Fruit fly (Drosophila melanogaster) whole organism, prepupa: ENCODE data around the gene Grip.
A peak's percentile ranks its signal among the peaks of the same experiment; 100 is the strongest.
"Not testable (repeated sequence)": the region's sequence is repeated elsewhere in the genome, so short reads cannot be mapped to it uniquely, and the experiment has no call there.

Source experiments
- Blimp-1 ChIP-seq: fragments of 200-800 bp; sonication (Bioruptor generic); optimal IDR thresholded peaks from 3 replicates; lab custom pipeline; 2017; ENCODE audit warnings: missing biosample characterization, missing genetic modification characterization, mild to moderate bottlenecking, moderate library complexity, missing genetic modification reagents
- CG11762 ChIP-seq: fragments of 200-800 bp; sonication (Bioruptor generic); optimal IDR thresholded peaks from 3 replicates; lab custom pipeline; 2016; ENCODE audit warnings: missing biosample characterization, missing genetic modification characterization; ENCODE audit not compliant: insufficient read depth
- CG11902 ChIP-seq: fragments of 200-800 bp; sonication (Bioruptor generic); optimal IDR thresholded peaks from 3 replicates; lab custom pipeline; 2016; ENCODE audit warnings: missing biosample characterization, missing genetic modification characterization
- CG15336 ChIP-seq: fragments of 200-800 bp; sonication (Bioruptor generic); IDR thresholded peaks from 2 replicates; pipeline ENCODE4 v1.3.6; 2022; ENCODE audit warnings: missing biosample characterization, missing genetic modification characterization
- CG1621 ChIP-seq: fragments of 200-800 bp; sonication (Bioruptor generic); optimal IDR thresholded peaks from 3 replicates; lab custom pipeline; 2018; ENCODE audit warnings: missing biosample characterization, mild to moderate bottlenecking, missing genetic modification characterization
- CG16779 ChIP-seq: fragments of 200-800 bp; sonication (Bioruptor generic); optimal IDR thresholded peaks from 3 replicates; lab custom pipeline; 2017; ENCODE audit warnings: missing biosample characterization, mild to moderate bottlenecking, missing genetic modification characterization
- CG3032 ChIP-seq: fragments of 200-800 bp; optimal IDR thresholded peaks from 2 replicates; lab custom pipeline; 2019; ENCODE audit warnings: missing biosample characterization, mild to moderate bottlenecking, missing genetic modification characterization, moderate library complexity
- CG31627 ChIP-seq: fragments of 200-800 bp; sonication (Bioruptor generic); optimal IDR thresholded peaks from 3 replicates; lab custom pipeline; 2016; ENCODE audit warnings: missing biosample characterization, missing genetic modification characterization
- CG6163 ChIP-seq: fragments of 200-800 bp; sonication (Bioruptor generic); IDR thresholded peaks from 3 replicates; pipeline ENCODE4 v1.3.6; 2022; ENCODE audit warnings: missing biosample characterization, missing genetic modification characterization
- CG6808 ChIP-seq: fragments of 200-800 bp; sonication (Bioruptor generic); optimal IDR thresholded peaks from 3 replicates; lab custom pipeline; 2017; ENCODE audit warnings: missing biosample characterization, missing genetic modification characterization, mild to moderate bottlenecking, moderate library complexity, missing genetic modification reagents
- CG6854 ChIP-seq: fragments of 200-800 bp; sonication (Bioruptor generic); optimal IDR thresholded peaks from 2 replicates; lab custom pipeline; 2017; ENCODE audit warnings: missing biosample characterization, mild to moderate bottlenecking, missing genetic modification characterization
- CG8119 ChIP-seq: fragments of 200-800 bp; sonication (Bioruptor generic); IDR thresholded peaks from 3 replicates; pipeline ENCODE4 v1.3.6; 2022; ENCODE audit warnings: missing biosample characterization, missing genetic modification characterization
- Eip78C ChIP-seq: fragments of 200-800 bp; sonication (Bioruptor generic); peaks from one replicate; lab custom pipeline; 2016; ENCODE audit warnings: missing biosample characterization, missing genetic modification characterization
- Ets96B ChIP-seq: fragments of 200-800 bp; optimal IDR thresholded peaks from 2 replicates; lab custom pipeline; 2019; ENCODE audit warnings: missing biosample characterization, mild to moderate bottlenecking, missing genetic modification characterization, moderate library complexity
- Hr38 ChIP-seq: sonication (Bioruptor generic); optimal IDR thresholded peaks from 2 replicates; lab custom pipeline; 2016; ENCODE audit warnings: missing biosample characterization, missing genetic modification characterization
- Hr4 ChIP-seq: fragments of 200-800 bp; sonication (Bioruptor generic); optimal IDR thresholded peaks from 3 replicates; lab custom pipeline; 2016; ENCODE audit warnings: missing biosample characterization, missing genetic modification characterization
- Lpt ChIP-seq: fragments of 200-800 bp; sonication (Bioruptor generic); optimal IDR thresholded peaks from 3 replicates; lab custom pipeline; 2016; ENCODE audit warnings: missing biosample characterization, missing genetic modification characterization
- OdsH ChIP-seq: fragments of 200-800 bp; sonication (Bioruptor generic); optimal IDR thresholded peaks from 3 replicates; lab custom pipeline; 2016; ENCODE audit warnings: missing biosample characterization, missing genetic modification characterization
- Smox ChIP-seq: fragments of 200-800 bp; sonication (Bioruptor generic); optimal IDR thresholded peaks from 3 replicates; lab custom pipeline; 2016; ENCODE audit warnings: missing biosample characterization, missing genetic modification characterization
- Sox102F ChIP-seq: fragments of 200-800 bp; sonication (Bioruptor generic); optimal IDR thresholded peaks from 2 replicates; lab custom pipeline; 2016; ENCODE audit warnings: missing biosample characterization, mild to moderate bottlenecking, missing genetic modification characterization
- Sox14 ChIP-seq: fragments of 200-800 bp; sonication (Bioruptor generic); optimal IDR thresholded peaks from 3 replicates; lab custom pipeline; 2016; ENCODE audit warnings: missing biosample characterization, missing genetic modification characterization
- Sox15 ChIP-seq: fragments of 200-800 bp; sonication (Bioruptor generic); optimal IDR thresholded peaks from 3 replicates; lab custom pipeline; 2016; ENCODE audit warnings: missing biosample characterization, missing genetic modification characterization
- cyc ChIP-seq: fragments of 200-800 bp; sonication (Bioruptor generic); optimal IDR thresholded peaks from 3 replicates; lab custom pipeline; 2016; ENCODE audit warnings: missing biosample characterization, missing genetic modification characterization
- dac ChIP-seq: fragments of 200-800 bp; sonication (Bioruptor generic); optimal IDR thresholded peaks from 2 replicates; lab custom pipeline; 2017; ENCODE audit warnings: missing biosample characterization, mild to moderate bottlenecking, missing genetic modification characterization
- dsx ChIP-seq: fragments of 200-800 bp; optimal IDR thresholded peaks from 3 replicates; lab custom pipeline; 2019; ENCODE audit warnings: missing biosample characterization, mild to moderate bottlenecking, missing genetic modification characterization, moderate library complexity; ENCODE audit not compliant: poor library complexity, severe bottlenecking
- esn ChIP-seq: fragments of 200-800 bp; sonication (Bioruptor generic); optimal IDR thresholded peaks from 2 replicates; lab custom pipeline; 2016; ENCODE audit warnings: missing biosample characterization, mild to moderate bottlenecking, missing genetic modification characterization, moderate library complexity
- fkh ChIP-seq: fragments of 200-800 bp; sonication (Bioruptor generic); optimal IDR thresholded peaks from 3 replicates; lab custom pipeline; 2017; ENCODE audit warnings: missing biosample characterization, mild to moderate bottlenecking, missing genetic modification characterization, moderate library complexity
- lz ChIP-seq: fragments of 200-800 bp; sonication (Bioruptor generic); optimal IDR thresholded peaks from 3 replicates; lab custom pipeline; 2016; ENCODE audit warnings: missing biosample characterization, missing genetic modification characterization
- net ChIP-seq: fragments of 200-800 bp; sonication (Bioruptor generic); optimal IDR thresholded peaks from 3 replicates; lab custom pipeline; 2016; ENCODE audit warnings: missing biosample characterization, missing genetic modification characterization
- pdm3 ChIP-seq: fragments of 200-800 bp; sonication (Bioruptor generic); optimal IDR thresholded peaks from 3 replicates; lab custom pipeline; 2016; ENCODE audit warnings: missing biosample characterization, missing genetic modification characterization
- spab ChIP-seq: fragments of 200-800 bp; sonication (Bioruptor generic); optimal IDR thresholded peaks from 2 replicates; lab custom pipeline; 2017; ENCODE audit warnings: missing biosample characterization, mild to moderate bottlenecking, missing genetic modification characterization, missing genetic modification reagents
- ss ChIP-seq, 2 experiments: fragments of 200-800 bp; sonication (Bioruptor generic); optimal IDR thresholded peaks; 2 replicates in 1 of 2; 3 replicates in 1 of 2; lab custom pipeline; 2017 to 2018; ENCODE audit warnings: mild to moderate bottlenecking in 2 of 2, missing biosample characterization in 2 of 2, missing genetic modification characterization in 2 of 2, moderate library complexity in 1 of 2
- svp ChIP-seq: fragments of 200-800 bp; sonication (Bioruptor generic); peaks from one replicate; lab custom pipeline; 2016; ENCODE audit warnings: missing biosample characterization, missing genetic modification characterization
- topi ChIP-seq: fragments of 200-800 bp; sonication (Bioruptor generic); optimal IDR thresholded peaks from 3 replicates; lab custom pipeline; 2016; ENCODE audit warnings: missing biosample characterization, missing genetic modification characterization

The Grip gene

dm6 chrX:5935072-5935738 lies 30.9 kb upstream of the Grip start (continued):
- TF ChIP-seq spab (GFP tag; lab: Kevin White, UChicago) (peak; percentile 78), fkh (GFP tag; lab: Kevin White, UChicago) (no peak), net (peak; percentile 72), CG6163 (GFP tag; lab: Robert Waterston, UW) (peak; percentile 85), CG6854 (GFP tag; lab: Kevin White, UChicago) (peak; percentile 70), CG11902 (GFP tag; lab: Kevin White, UChicago) (no peak), Sox14 (GFP tag; lab: Kevin White, UChicago) (peak; percentile 35), Smox (GFP tag; lab: Kevin White, UChicago) (no peak), Hr4 (peak; percentile 23), cyc (GFP tag; lab: Kevin White, UChicago) (no peak), dac (GFP tag; lab: Kevin White, UChicago) (peak; percentile 95), CG15336 (GFP tag; lab: Robert Waterston, UW) (peak; percentile 67), svp (no peak), esn (GFP tag; lab: Kevin White, UChicago) (no peak), CG11762 (GFP tag; lab: Kevin White, UChicago) (peak; percentile 1), OdsH (GFP tag; lab: Kevin White, UChicago) (peak; percentile 46), Sox102F (GFP tag; lab: Kevin White, UChicago) (no peak), ss (GFP tag; optimal IDR thresholded peaks at IDR 0.05; lab: Kevin White, UChicago) (peak; percentile 89 to 96), CG16779 (tag; lab: Kevin White, UChicago) (peak; percentile 86), CG3032 (peak; percentile 85)

- no peak for TF ChIP-seq lz (GFP tag; lab: Kevin White, UChicago)
- peak; percentile 10 for TF ChIP-seq Eip78C (GFP tag; lab: Kevin White, UChicago)
- peak; percentile 22 for TF ChIP-seq CG1621 (tag; lab: Kevin White, UChicago)
- TF ChIP-seq, all 60 proteins: peak for 2
These were observed 24.3 kb upstream of the Grip start for dm6 chrX:5941824-5942223.

dm6 chrX:5942306-5942705 lies 23.8 kb upstream of the Grip start, which contains the start of gene CG12728:
CG12728 (plus strand) TSS chrX:5942606.
- not testable (repeated sequence) for TF ChIP-seq pdm3 (GFP tag; lab: Kevin White, UChicago); topi; CG16779 (tag; lab: Kevin White, UChicago)
- TF ChIP-seq, all 60 proteins: peak for 0; not testable (repeated sequence) for 60

- not testable (repeated sequence) for TF ChIP-seq Smox (GFP tag; lab: Kevin White, UChicago); CG16779 (tag; lab: Kevin White, UChicago); Hr38 (GFP tag; lab: Kevin White, UChicago)
These were observed 20.8 kb upstream of the Grip start, which contains the start of gene CG32756 for dm6 chrX:5945052-5945830. CG32756 (plus strand) TSS chrX:5945682.

dm6 chrX:5947870-5948498 lies 18.1 kb upstream of the Grip start, which contains the start of gene CG6041:
CG6041 (plus strand) TSS chrX:5948160.
- TF ChIP-seq Lpt (GFP tag; lab: Kevin White, UChicago) (no peak), fkh (GFP tag; lab: Kevin White, UChicago) (no peak), esn (GFP tag; lab: Kevin White, UChicago) (no peak), Sox15 (GFP tag; lab: Kevin White, UChicago) (no peak), Blimp-1 (GFP tag; lab: Kevin White, UChicago) (no peak), dsx (no peak), Ets96B (tag; lab: Kevin White, UChicago) (no peak), CG6163 (GFP tag; lab: Robert Waterston, UW) (no peak), CG8119 (no peak), CG11902 (GFP tag; lab: Kevin White, UChicago) (no peak), CG6808 (GFP tag; lab: Kevin White, UChicago) (no peak), Smox (GFP tag; lab: Kevin White, UChicago) (no peak), CG31627 (GFP tag; lab: Kevin White, UChicago) (no peak), topi (no peak)
